Worm (Caenorhabditis elegans) whole organism, late embryonic: ENCODE data around the gene jun-1.
A peak's percentile ranks its signal among the peaks of the same experiment; 100 is the strongest.

Source experiments
- F13H6.1 ChIP-seq: sonication (generic microtip); optimal IDR thresholded peaks from 2 replicates; lab custom pipeline; 2016; ENCODE audit warnings: missing genetic modification characterization, missing compliant biosample characterization
- K09A11.1 ChIP-seq: sonication (generic microtip); optimal IDR thresholded peaks from 2 replicates; lab custom pipeline; 2017; ENCODE audit warnings: antibody characterized with exemption, mild to moderate bottlenecking, missing genetic modification characterization, missing compliant biosample characterization; ENCODE audit not compliant: insufficient read depth
- T23F11.4 ChIP-seq: fragments of 200-800 bp; sonication (Bioruptor generic); optimal IDR thresholded peaks from 2 replicates; lab custom pipeline; 2018; ENCODE audit warnings: mild to moderate bottlenecking, missing genetic modification characterization, missing compliant biosample characterization
- ama-1 ChIP-seq: fragments of 150-350 bp; optimal IDR thresholded peaks from 2 replicates; lab custom pipeline; 2014
- ceh-14 ChIP-seq: sonication (generic microtip); optimal IDR thresholded peaks from 2 replicates; lab custom pipeline; 2016; ENCODE audit warnings: missing genotype, missing genetic modification characterization, missing compliant biosample characterization
- ceh-19 ChIP-seq: fragments of 200-800 bp; sonication (Bioruptor generic); optimal IDR thresholded peaks from 2 replicates; lab custom pipeline; 2018; ENCODE audit warnings: mild to moderate bottlenecking, missing genetic modification characterization, missing compliant biosample characterization
- ceh-2 ChIP-seq: sonication (generic microtip); optimal IDR thresholded peaks from 2 replicates; lab custom pipeline; 2016; ENCODE audit warnings: missing genotype, missing genetic modification characterization, missing compliant biosample characterization
- ceh-24 ChIP-seq: sonication (generic microtip); optimal IDR thresholded peaks from 2 replicates; lab custom pipeline; 2016; ENCODE audit warnings: mild to moderate bottlenecking, missing genetic modification characterization, missing compliant biosample characterization
- ceh-30 ChIP-seq: fragments of 150-350 bp; optimal IDR thresholded peaks from 2 replicates; lab custom pipeline; 2014; ENCODE audit warnings: missing biosample characterization, missing genetic modification characterization
- ceh-31 ChIP-seq: sonication (generic microtip); optimal IDR thresholded peaks from 2 replicates; lab custom pipeline; 2016; ENCODE audit warnings: missing genetic modification characterization, missing compliant biosample characterization
- ceh-48 ChIP-seq: sonication (generic microtip); optimal IDR thresholded peaks from 2 replicates; lab custom pipeline; 2016; ENCODE audit warnings: missing genetic modification characterization, inconsistent platforms, missing compliant biosample characterization
- dve-1 ChIP-seq: sonication (generic microtip); optimal IDR thresholded peaks from 2 replicates; lab custom pipeline; 2017; ENCODE audit warnings: antibody characterized with exemption, mild to moderate bottlenecking, missing genetic modification characterization, missing compliant biosample characterization
- elt-2 ChIP-seq: sonication (generic microtip); optimal IDR thresholded peaks from 2 replicates; lab custom pipeline; 2016; ENCODE audit warnings: missing genetic modification reagents, missing genetic modification characterization, missing compliant biosample characterization
- ets-4 ChIP-seq: sonication (generic microtip); optimal IDR thresholded peaks from 2 replicates; lab custom pipeline; 2016; ENCODE audit warnings: missing genetic modification characterization, missing compliant biosample characterization
- fax-1 ChIP-seq: sonication (generic microtip); optimal IDR thresholded peaks from 2 replicates; lab custom pipeline; 2016; ENCODE audit warnings: missing genotype, missing genetic modification characterization, missing compliant biosample characterization
- fkh-10 ChIP-seq: fragments of 150-350 bp; optimal IDR thresholded peaks from 2 replicates; lab custom pipeline; 2014; ENCODE audit warnings: missing biosample characterization, missing genetic modification reagents, missing genetic modification characterization
- fkh-6 ChIP-seq: sonication (generic microtip); optimal IDR thresholded peaks from 2 replicates; lab custom pipeline; 2016; ENCODE audit warnings: missing genetic modification characterization, missing compliant biosample characterization
- hlh-15 ChIP-seq: sonication (generic microtip); optimal IDR thresholded peaks from 2 replicates; lab custom pipeline; 2016; ENCODE audit warnings: missing genetic modification characterization, missing compliant biosample characterization
- hlh-6 ChIP-seq: sonication (generic microtip); optimal IDR thresholded peaks from 2 replicates; lab custom pipeline; 2016; ENCODE audit warnings: missing genotype, missing genetic modification characterization, missing compliant biosample characterization
- hlh-8 ChIP-seq: sonication (generic microtip); optimal IDR thresholded peaks from 2 replicates; lab custom pipeline; 2016; ENCODE audit warnings: missing genotype, missing genetic modification characterization, missing compliant biosample characterization
- madf-2 ChIP-seq: sonication (generic microtip); optimal IDR thresholded peaks from 2 replicates; lab custom pipeline; 2017; ENCODE audit warnings: missing genetic modification characterization, missing compliant biosample characterization
- nfya-1 ChIP-seq: sonication (generic microtip); optimal IDR thresholded peaks from 2 replicates; lab custom pipeline; 2017; ENCODE audit warnings: missing genetic modification characterization, mild to moderate bottlenecking, missing compliant biosample characterization, antibody characterized with exemption, moderate library complexity
- nhr-11 ChIP-seq: fragments of 150-350 bp; optimal IDR thresholded peaks from 2 replicates; lab custom pipeline; 2014; ENCODE audit warnings: missing biosample characterization, missing genetic modification characterization
- pax-1 ChIP-seq: fragments of 150-350 bp; optimal IDR thresholded peaks from 2 replicates; lab custom pipeline; 2014; ENCODE audit warnings: missing biosample characterization, missing genetic modification characterization
- pha-2 ChIP-seq: sonication (generic microtip); optimal IDR thresholded peaks from 2 replicates; lab custom pipeline; 2017; ENCODE audit warnings: mild to moderate bottlenecking, missing genetic modification characterization, missing compliant biosample characterization
- pha-4 ChIP-seq: fragments of 150-350 bp; optimal IDR thresholded peaks from 2 replicates; lab custom pipeline; 2018; ENCODE audit warnings: missing biosample characterization, missing genetic modification reagents, missing genetic modification characterization
- pqm-1 ChIP-seq: sonication (generic microtip); optimal IDR thresholded peaks from 2 replicates; lab custom pipeline; 2016; ENCODE audit warnings: missing genetic modification characterization, missing compliant biosample characterization
- sdc-2 ChIP-seq: sonication (generic microtip); optimal IDR thresholded peaks from 2 replicates; lab custom pipeline; 2016; ENCODE audit warnings: missing genotype, missing genetic modification characterization, missing compliant biosample characterization
- sox-2 ChIP-seq: fragments of 200-800 bp; sonication (Bioruptor generic); IDR thresholded peaks from 2 replicates; pipeline ENCODE4 v1.3.6; 2022; ENCODE audit warnings: missing genetic modification reagents, missing genetic modification characterization, missing compliant biosample characterization
- sox-4 ChIP-seq: sonication (generic microtip); optimal IDR thresholded peaks from 2 replicates; lab custom pipeline; 2017; ENCODE audit warnings: mild to moderate bottlenecking, missing genetic modification characterization, inconsistent platforms, missing compliant biosample characterization
- syd-9 ChIP-seq: sonication (generic microtip); optimal IDR thresholded peaks from 2 replicates; lab custom pipeline; 2016; ENCODE audit warnings: mild to moderate bottlenecking, missing genetic modification characterization, moderate library complexity, missing compliant biosample characterization
- tbx-7 ChIP-seq: sonication (generic microtip); optimal IDR thresholded peaks from 2 replicates; lab custom pipeline; 2016; ENCODE audit warnings: missing genotype, missing genetic modification characterization, missing compliant biosample characterization
- ttx-3 ChIP-seq: sonication (generic microtip); optimal IDR thresholded peaks from 2 replicates; lab custom pipeline; 2016; ENCODE audit warnings: missing genetic modification reagents, missing genetic modification characterization, missing compliant biosample characterization
- unc-55 ChIP-seq: sonication (generic microtip); optimal IDR thresholded peaks from 2 replicates; lab custom pipeline; 2017; ENCODE audit warnings: missing biosample characterization, missing genetic modification reagents, missing genetic modification characterization

Gene jun-1

DNA sequence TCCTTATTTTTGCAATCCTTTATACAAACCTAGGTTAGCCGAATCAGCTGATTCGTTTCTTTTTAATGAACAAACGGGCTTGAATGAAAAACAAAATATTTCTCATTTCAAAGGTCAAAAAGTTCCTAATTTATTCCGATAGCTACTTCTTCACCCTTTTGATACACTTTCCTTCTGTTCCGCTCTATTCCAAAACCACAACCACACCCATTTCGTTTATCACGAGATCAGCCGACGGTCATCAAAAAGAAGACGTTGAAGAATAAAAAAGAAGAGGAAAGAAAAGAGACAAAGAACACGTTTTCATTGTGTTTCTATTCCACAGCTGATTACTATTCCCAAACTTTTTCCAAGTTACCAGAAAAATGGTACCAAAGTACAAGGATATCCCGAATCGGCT is 35.1 kb downstream of the jun-1 start:
- TF ChIP-seq sox-4 (tag; lab: Kevin White, UChicago) (no peak), nhr-11 (no peak), dve-1 (tag; lab: Kevin White, UChicago) (no peak), elt-2 (tag; lab: Kevin White, UChicago) (no peak), fax-1 (tag; lab: Kevin White, UChicago) (no peak), ceh-14 (tag; lab: Kevin White, UChicago) (no peak), fkh-10 (GFP tag; lab: Kevin White, UChicago) (no peak), pha-4 (tag; lab: Kevin White, UChicago) (no peak), T23F11.4 (GFP tag; lab: Kevin White, UChicago) (no peak), nfya-1 (no peak), hlh-15 (tag; lab: Kevin White, UChicago) (no peak), pha-2 (tag; lab: Kevin White, UChicago) (no peak), ceh-31 (no peak), ceh-48 (tag; lab: Kevin White, UChicago) (no peak), fkh-6 (no peak), madf-2 (no peak), sox-2 (GFP tag; lab: Robert Waterston, UW) (no peak), ceh-2 (tag; lab: Kevin White, UChicago) (no peak)

DNA sequence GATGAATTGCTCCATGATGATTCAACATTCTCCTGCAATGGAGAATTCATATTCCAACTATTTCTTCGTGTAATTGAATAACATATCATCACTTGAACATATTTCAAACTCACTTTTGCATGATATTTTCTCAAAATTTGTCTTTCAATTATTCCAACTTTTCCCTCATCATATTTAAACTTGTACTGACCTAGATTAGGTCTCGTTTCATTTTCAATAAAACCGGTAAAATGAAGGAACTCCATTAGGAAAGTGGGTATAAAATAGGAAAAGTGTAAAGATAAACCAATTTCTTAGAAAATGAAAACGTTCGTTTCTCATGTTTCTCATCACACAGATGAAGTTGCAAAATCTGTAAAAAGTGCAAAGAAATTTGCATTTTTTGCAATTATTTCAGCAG is 39.3 kb downstream of the jun-1 start, which contains the start of gene col-78:
TSS of gene col-78 (plus strand) at position 301 of the 400 bp plus-strand sequence.
- TF ChIP-seq ttx-3 (tag; lab: Kevin White, UChicago), result no peak
- no peak for TF ChIP-seq ama-1 (lab: Kevin White, UChicago)

DNA sequence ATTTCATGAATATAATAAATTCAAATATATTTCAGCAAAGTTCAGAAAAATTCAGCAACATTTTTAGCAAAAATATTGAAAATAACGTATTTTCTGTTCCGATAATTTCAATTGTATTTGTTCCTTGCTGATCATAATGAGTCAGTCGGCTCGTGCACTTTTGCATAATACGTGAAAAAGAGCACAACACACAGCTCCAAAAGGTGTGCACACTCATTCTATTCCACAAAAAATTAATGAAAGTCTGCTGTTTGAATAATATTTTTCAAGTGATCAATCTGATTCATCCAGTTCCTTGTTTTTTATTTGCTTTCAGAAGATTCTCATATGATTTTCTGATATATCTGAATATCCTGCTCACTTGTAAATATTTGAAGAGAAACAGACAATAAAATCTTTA is 41.4 kb downstream of the jun-1 start:
- no peak for TF ChIP-seq ets-4 (tag; lab: Kevin White, UChicago)
- TF ChIP-seq ceh-19 (GFP tag; lab: Kevin White, UChicago), result no peak
- no peak for TF ChIP-seq sdc-2 (tag; lab: Kevin White, UChicago)
- no peak for TF ChIP-seq ceh-48 (tag; lab: Kevin White, UChicago)
- TF ChIP-seq K09A11.1 (tag; lab: Kevin White, UChicago), result no peak

DNA sequence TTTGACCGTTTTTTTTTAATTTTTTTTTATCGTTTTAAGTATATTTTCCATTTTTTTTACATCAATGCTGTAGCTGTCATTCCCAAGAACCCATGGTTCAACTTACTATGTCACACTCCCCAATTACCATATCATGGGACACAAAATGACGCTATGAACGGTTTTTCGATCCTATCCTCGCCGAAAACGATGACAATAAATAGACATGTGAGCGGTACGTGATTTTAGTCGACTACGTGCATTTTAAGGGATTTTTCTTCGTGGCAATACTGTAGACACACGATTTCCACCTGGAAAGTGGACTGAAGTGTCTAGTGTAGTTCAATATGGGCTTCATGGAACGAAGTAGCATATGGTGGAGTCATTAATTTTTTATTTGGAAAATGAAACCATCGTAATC is 43.3 kb downstream of the jun-1 start:
- no peak for TF ChIP-seq ceh-19 (GFP tag; lab: Kevin White, UChicago)
- TF ChIP-seq ceh-24 (tag; lab: Kevin White, UChicago), result no peak
- no peak for TF ChIP-seq syd-9 (tag; lab: Kevin White, UChicago)
- TF ChIP-seq ceh-30, result no peak
- TF ChIP-seq unc-55 (GFP tag; lab: Kevin White, UChicago), result no peak
- no peak for TF ChIP-seq fkh-6
- TF ChIP-seq hlh-6 (tag; lab: Kevin White, UChicago), result no peak
- no peak for TF ChIP-seq tbx-7 (tag; lab: Kevin White, UChicago)
- TF ChIP-seq pqm-1, result no peak
- no peak for TF ChIP-seq ceh-2 (tag; lab: Kevin White, UChicago)
- TF ChIP-seq F13H6.1 (tag; lab: Kevin White, UChicago), result no peak
- no peak for TF ChIP-seq sdc-2 (tag; lab: Kevin White, UChicago)
- no peak for TF ChIP-seq hlh-8
- TF ChIP-seq sox-4 (tag; lab: Kevin White, UChicago), result no peak

DNA sequence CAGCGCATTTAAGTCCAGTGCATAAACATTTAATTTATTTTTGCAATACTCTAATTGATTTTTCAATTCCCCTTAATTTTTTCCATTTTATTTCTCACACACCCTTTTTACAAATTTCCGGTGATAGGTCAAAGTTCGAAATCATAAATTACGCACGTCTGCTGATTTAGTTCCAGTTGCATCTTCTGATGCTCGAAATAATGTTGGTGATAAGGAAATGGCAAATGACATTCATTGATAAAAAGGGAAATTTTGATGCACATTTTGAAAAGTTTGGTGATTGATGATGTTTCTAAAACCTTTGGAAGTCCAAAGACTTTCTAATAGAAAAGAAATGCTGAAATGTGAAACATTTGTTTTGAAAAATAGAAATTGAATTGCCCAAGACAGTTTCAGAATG is 44.2 kb downstream of the jun-1 start:
- no peak for TF ChIP-seq fkh-6
- TF ChIP-seq pha-4 (tag; lab: Kevin White, UChicago), result no peak
- TF ChIP-seq pax-1, result no peak
- peak; percentile 52 for TF ChIP-seq elt-2 (tag; lab: Kevin White, UChicago)
